Fruit fly (Drosophila melanogaster) whole organism, pupa: ENCODE results near the gene ND-13B.

Source experiments
- CG10348 ChIP-seq: fragments of 200-800 bp; sonication (Bioruptor generic); IDR thresholded peaks from 2 replicates; pipeline ENCODE4 v1.3.6; 2022; ENCODE audit warnings: missing biosample characterization, missing genetic modification characterization
- CG12605 ChIP-seq: fragments of 200-800 bp; sonication (Bioruptor generic); IDR thresholded peaks from 2 replicates; pipeline ENCODE4 v1.3.6; 2022; ENCODE audit warnings: missing biosample characterization, missing genetic modification characterization
- CG13204 ChIP-seq: fragments of 200-800 bp; sonication (Bioruptor generic); optimal IDR thresholded peaks from 2 replicates; lab custom pipeline; 2018; ENCODE audit warnings: missing biosample characterization, mild to moderate bottlenecking, missing genetic modification characterization, moderate library complexity
- CG14655 ChIP-seq: fragments of 200-800 bp; sonication (Bioruptor generic); optimal IDR thresholded peaks from 3 replicates; lab custom pipeline; 2017; ENCODE audit warnings: mild to moderate bottlenecking, missing biosample characterization, missing genetic modification reagents, missing genetic modification characterization
- CG15710 ChIP-seq: fragments of 200-800 bp; sonication (Bioruptor generic); optimal IDR thresholded peaks from 2 replicates; lab custom pipeline; 2018; ENCODE audit warnings: missing biosample characterization, mild to moderate bottlenecking, missing genetic modification characterization, moderate library complexity
- CG17806 ChIP-seq: fragments of 200-800 bp; sonication (Bioruptor generic); optimal IDR thresholded peaks from 2 replicates; lab custom pipeline; 2018; ENCODE audit warnings: missing biosample characterization, mild to moderate bottlenecking, missing genetic modification characterization, moderate library complexity
- CG32121 ChIP-seq: fragments of 200-800 bp; sonication (Bioruptor generic); IDR thresholded peaks from 2 replicates; pipeline ENCODE4 v1.3.6; 2022; ENCODE audit warnings: missing biosample characterization, missing genetic modification characterization
- CG34367 ChIP-seq: fragments of 200-800 bp; sonication (Bioruptor generic); optimal IDR thresholded peaks from 2 replicates; lab custom pipeline; 2018; ENCODE audit warnings: missing biosample characterization, mild to moderate bottlenecking, missing genetic modification characterization
- CG4496 ChIP-seq: fragments of 200-800 bp; sonication (Bioruptor generic); IDR thresholded peaks from 3 replicates; pipeline ENCODE4 v1.3.6; 2022; ENCODE audit warnings: missing biosample characterization, missing genetic modification characterization
- CG8159 ChIP-seq: fragments of 200-800 bp; sonication (Bioruptor generic); optimal IDR thresholded peaks from 3 replicates; lab custom pipeline; 2018; ENCODE audit warnings: missing biosample characterization, mild to moderate bottlenecking, missing genetic modification characterization, moderate library complexity
- CG8301 ChIP-seq: fragments of 200-800 bp; sonication (Bioruptor generic); optimal IDR thresholded peaks from 2 replicates; lab custom pipeline; 2018; ENCODE audit warnings: missing biosample characterization, mild to moderate bottlenecking, missing genetic modification characterization
- CG9948 ChIP-seq: fragments of 200-800 bp; sonication (Bioruptor generic); optimal IDR thresholded peaks from 2 replicates; lab custom pipeline; 2018; ENCODE audit warnings: missing biosample characterization, mild to moderate bottlenecking, missing genetic modification characterization, moderate library complexity
- D1 ChIP-seq: fragments of 200-800 bp; sonication (Bioruptor generic); optimal IDR thresholded peaks from 2 replicates; lab custom pipeline; 2018; ENCODE audit warnings: missing biosample characterization, mild to moderate bottlenecking, missing genetic modification characterization, moderate library complexity
- EcR ChIP-seq: fragments of 200-800 bp; sonication (Bioruptor generic); optimal IDR thresholded peaks from 3 replicates; lab custom pipeline; 2019; ENCODE audit warnings: missing biosample characterization, missing genetic modification characterization, mild to moderate bottlenecking, moderate library complexity, missing genetic modification reagents
- Ets98B ChIP-seq: fragments of 200-800 bp; sonication (Bioruptor generic); IDR thresholded peaks from 2 replicates; pipeline ENCODE4 v1.3.6; 2022; ENCODE audit warnings: missing biosample characterization, missing genetic modification characterization
- Pif1A ChIP-seq: fragments of 200-800 bp; sonication (Bioruptor generic); optimal IDR thresholded peaks from 3 replicates; lab custom pipeline; 2016; ENCODE audit warnings: missing biosample characterization, missing genetic modification characterization
- Pif1B ChIP-seq: fragments of 200-800 bp; sonication (Bioruptor generic); optimal IDR thresholded peaks from 3 replicates; lab custom pipeline; 2016; ENCODE audit warnings: missing biosample characterization, missing genetic modification characterization
- Snoo ChIP-seq: fragments of 200-800 bp; sonication (Bioruptor generic); optimal IDR thresholded peaks from 3 replicates; lab custom pipeline; 2017; ENCODE audit warnings: missing biosample characterization, mild to moderate bottlenecking, missing genetic modification characterization, inconsistent platforms
- fd96Ca ChIP-seq: fragments of 200-800 bp; sonication (Bioruptor generic); IDR thresholded peaks from 3 replicates; pipeline ENCODE4 v1.3.6; 2022; ENCODE audit warnings: missing biosample characterization, missing genetic modification characterization
- gl ChIP-seq: fragments of 200-800 bp; sonication (Bioruptor generic); optimal IDR thresholded peaks from 2 replicates; lab custom pipeline; 2018; ENCODE audit warnings: missing biosample characterization, mild to moderate bottlenecking, missing genetic modification characterization
- rn ChIP-seq: fragments of 200-800 bp; sonication (Bioruptor generic); IDR thresholded peaks from 2 replicates; pipeline ENCODE4 v1.3.6; 2022; ENCODE audit warnings: missing biosample characterization, missing genetic modification characterization

ND-13B gene

DNA sequence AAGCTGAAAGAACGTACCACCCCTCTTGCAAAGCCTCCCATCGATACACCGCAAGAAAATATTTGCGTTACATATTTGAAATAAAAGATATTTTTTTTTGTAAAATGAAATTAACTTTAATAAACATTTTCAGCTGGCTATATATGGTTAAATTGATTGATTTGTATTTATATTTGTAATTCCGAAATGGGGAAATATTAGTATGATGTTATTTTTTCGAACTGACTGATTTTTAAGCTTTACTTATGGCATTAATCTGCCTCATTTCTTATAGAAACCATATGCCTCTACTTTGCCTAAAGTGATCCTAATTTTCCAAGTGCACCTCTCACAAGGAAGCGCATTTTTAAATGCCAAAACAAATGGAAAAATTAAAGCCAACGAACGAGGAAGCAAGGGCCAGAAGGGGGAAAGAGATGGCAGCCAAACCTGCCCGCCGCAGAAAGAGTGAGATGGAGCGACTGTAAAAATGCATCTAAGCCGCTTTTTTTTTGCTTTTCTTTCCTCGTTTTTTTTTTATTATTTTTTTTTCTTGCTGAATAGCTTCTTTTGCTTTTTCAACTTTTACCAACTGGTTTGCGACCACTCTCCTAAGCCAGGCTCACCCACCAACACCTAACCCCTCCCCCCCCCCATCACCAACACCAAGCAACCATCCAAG lies 19.7 kb upstream of the ND-13B start:
- TF ChIP-seq CG9948 (tag; lab: Kevin White, UChicago) (peak; percentile 61), Pif1B (GFP tag; lab: Kevin White, UChicago) (peak; percentile 70), Ets98B (GFP tag; lab: Robert Waterston, UW) (peak; percentile 90), D1 (tag; lab: Kevin White, UChicago) (peak; percentile 60), fd96Ca (GFP tag; lab: Robert Waterston, UW) (peak; percentile 87), CG34367 (tag; lab: Kevin White, UChicago) (peak; percentile 2), CG32121 (peak; percentile 78), CG8301 (tag; lab: Kevin White, UChicago) (peak; percentile 82), EcR (GFP tag; lab: Kevin White, UChicago) (no peak), Pif1A (GFP tag; lab: Kevin White, UChicago) (peak; percentile 76), CG8159 (tag; lab: Kevin White, UChicago) (peak; percentile 66), CG13204 (GFP tag; lab: Kevin White, UChicago) (no peak), CG14655 (GFP tag; lab: Kevin White, UChicago) (peak; percentile 95), CG10348 (GFP tag; lab: Robert Waterston, UW) (no peak), CG17806 (tag; lab: Kevin White, UChicago) (peak; percentile 52), Snoo (tag; lab: Kevin White, UChicago) (peak; percentile 73), gl (tag; lab: Kevin White, UChicago) (no peak), CG12605 (GFP tag; lab: Robert Waterston, UW) (peak; percentile 96), CG15710 (tag; lab: Kevin White, UChicago) (peak; percentile 45), rn (peak; percentile 68), CG4496 (GFP tag; lab: Robert Waterston, UW) (peak; percentile 93)

DNA sequence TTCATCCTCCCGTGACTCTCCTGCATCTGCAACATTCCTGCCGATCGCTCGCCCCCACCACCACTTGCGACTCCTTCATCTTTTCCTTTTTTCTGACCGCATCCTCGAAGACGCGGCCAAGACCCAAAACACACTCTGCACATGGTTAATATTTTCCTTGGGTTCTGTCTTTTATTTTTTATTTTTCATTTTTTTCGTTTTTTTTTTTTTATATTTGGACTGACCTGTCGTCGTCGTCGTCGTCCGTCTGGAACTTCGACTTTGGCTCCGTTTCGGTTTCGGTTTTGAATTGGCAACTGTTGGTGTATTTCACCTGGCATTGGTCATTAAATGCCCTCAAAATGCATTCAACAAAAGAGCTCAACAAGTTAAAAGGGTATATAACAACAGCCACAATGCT lies 18.1 kb upstream of the ND-13B start:
- no peak for TF ChIP-seq CG9948 (tag; lab: Kevin White, UChicago)
- TF ChIP-seq Pif1A (GFP tag; lab: Kevin White, UChicago), result no peak
- TF ChIP-seq EcR (GFP tag; lab: Kevin White, UChicago), result no peak
- no peak for TF ChIP-seq CG8301 (tag; lab: Kevin White, UChicago)
- peak; percentile 49; the same call in 1 of the 3 replicates for TF ChIP-seq CG4496 (GFP tag; lab: Robert Waterston, UW)
- TF ChIP-seq Snoo (tag; lab: Kevin White, UChicago), result no peak
- TF ChIP-seq Pif1B (GFP tag; lab: Kevin White, UChicago), result no peak
- TF ChIP-seq CG14655 (GFP tag; lab: Kevin White, UChicago), result no peak

DNA sequence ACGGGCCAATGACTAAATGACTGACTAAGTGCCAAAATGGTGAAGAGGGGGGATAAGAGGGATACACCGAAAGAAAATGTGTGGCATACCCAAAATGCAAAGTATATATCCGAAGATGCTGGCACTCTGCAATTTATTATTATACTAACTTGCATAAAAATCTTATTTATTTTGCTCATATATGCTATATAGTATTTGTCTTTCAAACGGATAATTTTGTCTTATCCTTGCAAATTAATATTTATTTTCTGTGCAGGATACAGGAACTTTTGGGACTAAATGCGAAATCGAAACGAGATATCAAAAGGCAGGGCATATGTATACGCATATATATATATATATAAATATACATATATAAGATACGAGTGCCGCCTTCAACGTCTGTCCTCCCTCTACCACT lies 17.4 kb upstream of the ND-13B start:
- TF ChIP-seq Pif1B (GFP tag; lab: Kevin White, UChicago) (peak; percentile 52), CG9948 (tag; lab: Kevin White, UChicago) (peak; percentile 69), fd96Ca (GFP tag; lab: Robert Waterston, UW) (no peak), CG17806 (tag; lab: Kevin White, UChicago) (peak; percentile 61), CG34367 (tag; lab: Kevin White, UChicago) (peak; percentile 23), CG4496 (GFP tag; lab: Robert Waterston, UW) (peak; percentile 36; the same call in 1 of the 3 replicates), CG32121 (no peak), CG13204 (GFP tag; lab: Kevin White, UChicago) (no peak), rn (no peak), CG15710 (tag; lab: Kevin White, UChicago) (peak; percentile 75), EcR (GFP tag; lab: Kevin White, UChicago) (peak; percentile 36), CG14655 (GFP tag; lab: Kevin White, UChicago) (peak; percentile 17), CG8159 (tag; lab: Kevin White, UChicago) (peak; percentile 81), Snoo (tag; lab: Kevin White, UChicago) (peak; percentile 64)

DNA sequence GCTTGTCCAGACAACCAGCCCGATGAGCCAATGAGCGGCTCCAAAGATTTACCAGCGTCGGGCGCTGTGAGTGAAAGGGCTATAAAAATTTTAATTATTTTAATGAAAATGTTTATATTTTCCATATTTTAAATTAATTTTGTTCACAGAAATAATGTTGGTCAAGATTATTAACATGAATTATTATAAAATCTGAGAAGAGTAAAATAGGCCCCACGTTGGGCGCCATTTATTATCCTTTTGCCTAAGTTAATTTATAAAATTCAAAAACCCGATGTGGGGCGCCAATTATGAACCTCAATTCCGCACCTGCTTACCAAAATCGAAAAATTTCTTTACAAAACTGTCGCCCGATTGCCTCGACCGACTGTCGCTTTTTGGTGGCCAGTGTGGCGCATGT lies 15.2 kb upstream of the ND-13B start:
- peak; percentile 80 for TF ChIP-seq CG32121
- TF ChIP-seq EcR (GFP tag; lab: Kevin White, UChicago), result no peak
- TF ChIP-seq CG13204 (GFP tag; lab: Kevin White, UChicago), result no peak
- TF ChIP-seq CG14655 (GFP tag; lab: Kevin White, UChicago), result peak; percentile 70
- TF ChIP-seq CG8159 (tag; lab: Kevin White, UChicago), result peak; percentile 46
- peak; percentile 50 for TF ChIP-seq Pif1A (GFP tag; lab: Kevin White, UChicago)
- peak; percentile 42 for TF ChIP-seq CG15710 (tag; lab: Kevin White, UChicago)
- no peak; the same call in 1 of the 3 replicates for TF ChIP-seq CG4496 (GFP tag; lab: Robert Waterston, UW)
- no peak for TF ChIP-seq gl (tag; lab: Kevin White, UChicago)
- TF ChIP-seq CG9948 (tag; lab: Kevin White, UChicago), result peak; percentile 18
- TF ChIP-seq D1 (tag; lab: Kevin White, UChicago), result no peak
- no peak for TF ChIP-seq CG12605 (GFP tag; lab: Robert Waterston, UW)
- TF ChIP-seq CG8301 (tag; lab: Kevin White, UChicago), result peak; percentile 59
- peak; percentile 34 for TF ChIP-seq CG17806 (tag; lab: Kevin White, UChicago)
- TF ChIP-seq Snoo (tag; lab: Kevin White, UChicago), result peak; percentile 52
- 0 out of 3 replicates have a peak, but pooled peaks have one; percentile 52 for TF ChIP-seq fd96Ca (GFP tag; lab: Robert Waterston, UW)
- no peak for TF ChIP-seq CG34367 (tag; lab: Kevin White, UChicago)
- peak; percentile 2 for TF ChIP-seq Pif1B (GFP tag; lab: Kevin White, UChicago)
- TF ChIP-seq Ets98B (GFP tag; lab: Robert Waterston, UW), result peak; percentile 58
- peak; percentile 49 for TF ChIP-seq rn
- peak; percentile 7; the same call in 1 of the 2 replicates for TF ChIP-seq CG10348 (GFP tag; lab: Robert Waterston, UW)
